Worm (Caenorhabditis elegans) whole organism, L2 larva: ENCODE results near the gene str-144.

Experiments used
- C34F6.9 ChIP-seq: fragments of 150-350 bp; optimal IDR thresholded peaks from 2 replicates; lab custom pipeline; 2014; ENCODE audit warnings: missing biosample characterization, missing genetic modification characterization
- R02D3.7 ChIP-seq: fragments of 150-350 bp; optimal IDR thresholded peaks from 2 replicates; lab custom pipeline; 2014; ENCODE audit warnings: missing biosample characterization, missing genetic modification characterization
- Y55F3AM.14 ChIP-seq: fragments of 200-800 bp; sonication (Bioruptor generic); optimal IDR thresholded peaks from 2 replicates; lab custom pipeline; 2018; ENCODE audit warnings: mild to moderate bottlenecking, missing genetic modification characterization, missing compliant biosample characterization
- ZK546.5 ChIP-seq: sonication (generic microtip); optimal IDR thresholded peaks from 2 replicates; lab custom pipeline; 2017; ENCODE audit warnings: missing biosample characterization, missing genetic modification characterization
- alr-1 ChIP-seq: fragments of 150-350 bp; optimal IDR thresholded peaks from 2 replicates; lab custom pipeline; 2014; ENCODE audit warnings: missing biosample characterization, missing genetic modification characterization
- blmp-1 ChIP-seq: sonication (generic microtip); optimal IDR thresholded peaks from 2 replicates; lab custom pipeline; 2017; ENCODE audit warnings: missing genetic modification characterization, mild to moderate bottlenecking, missing compliant biosample characterization, antibody characterized with exemption, moderate library complexity; ENCODE audit not compliant: insufficient read depth
- crh-2 ChIP-seq: sonication (generic microtip); optimal IDR thresholded peaks from 2 replicates; lab custom pipeline; 2017; ENCODE audit warnings: missing biosample characterization, missing genetic modification characterization
- dmd-4 ChIP-seq: sonication (generic microtip); optimal IDR thresholded peaks from 2 replicates; lab custom pipeline; 2017; ENCODE audit warnings: missing biosample characterization, missing genetic modification characterization
- egl-27 ChIP-seq: sonication (generic microtip); optimal IDR thresholded peaks from 3 replicates; lab custom pipeline; 2017; ENCODE audit warnings: missing biosample characterization, missing genetic modification reagents, missing genetic modification characterization
- elt-1 ChIP-seq: fragments of 150-350 bp; optimal IDR thresholded peaks from 2 replicates; lab custom pipeline; 2014; ENCODE audit warnings: missing biosample characterization, missing genetic modification characterization
- elt-3 ChIP-seq: sonication (generic microtip); optimal IDR thresholded peaks from 2 replicates; lab custom pipeline; 2017; ENCODE audit warnings: missing biosample characterization, missing genetic modification characterization
- fos-1 ChIP-seq: fragments of 150-350 bp; optimal IDR thresholded peaks from 2 replicates; lab custom pipeline; 2014; ENCODE audit warnings: missing biosample characterization, missing genetic modification characterization
- gmeb-1 ChIP-seq: fragments of 150-350 bp; optimal IDR thresholded peaks from 2 replicates; lab custom pipeline; 2014; ENCODE audit warnings: missing biosample characterization, missing genetic modification characterization
- lin-11 ChIP-seq: fragments of 150-350 bp; sonication (generic microtip); optimal IDR thresholded peaks from 2 replicates; lab custom pipeline; 2014; ENCODE audit warnings: missing biosample characterization, missing genetic modification characterization, inconsistent platforms, mixed read lengths
- lin-13 ChIP-seq: fragments of 150-350 bp; optimal IDR thresholded peaks from 2 replicates; lab custom pipeline; 2014; ENCODE audit warnings: missing biosample characterization, missing genetic modification reagents, missing genetic modification characterization
- lin-39 ChIP-seq: fragments of 150-350 bp; optimal IDR thresholded peaks from 2 replicates; lab custom pipeline; 2014; ENCODE audit warnings: missing biosample characterization, missing genetic modification reagents, missing genetic modification characterization
- lsy-2 ChIP-seq, 2 experiments: fragments of 150-350 bp in 1 of 2; sonication (generic microtip) in 1 of 2; optimal IDR thresholded peaks; 2 replicates each; lab custom pipeline; 2014 to 2017; ENCODE audit warnings: missing biosample characterization in 2 of 2, missing genetic modification characterization in 2 of 2
- mab-5 ChIP-seq: fragments of 150-350 bp; optimal IDR thresholded peaks from 2 replicates; lab custom pipeline; 2014; ENCODE audit warnings: missing biosample characterization, missing genetic modification characterization
- mbf-1 ChIP-seq: sonication (generic microtip); optimal IDR thresholded peaks from 2 replicates; lab custom pipeline; 2017; ENCODE audit warnings: missing biosample characterization, missing genetic modification characterization
- mdl-1 ChIP-seq, 2 experiments: fragments of 150-350 bp in 1 of 2; sonication (generic microtip) in 1 of 2; optimal IDR thresholded peaks; 2 replicates each; lab custom pipeline; 2017; ENCODE audit warnings: missing biosample characterization in 2 of 2, missing genetic modification characterization in 2 of 2
- nhr-21 ChIP-seq: fragments of 150-350 bp; optimal IDR thresholded peaks from 2 replicates; lab custom pipeline; 2014; ENCODE audit warnings: missing biosample characterization, missing genetic modification characterization
- nhr-237 ChIP-seq: fragments of 150-350 bp; optimal IDR thresholded peaks from 2 replicates; lab custom pipeline; 2014; ENCODE audit warnings: missing biosample characterization, missing genetic modification characterization
- nhr-25 ChIP-seq: fragments of 150-350 bp; sonication (generic microtip); optimal IDR thresholded peaks from 3 replicates; lab custom pipeline; 2014; ENCODE audit warnings: missing biosample characterization, missing genetic modification characterization
- nhr-6 ChIP-seq: fragments of 150-350 bp; optimal IDR thresholded peaks from 2 replicates; lab custom pipeline; 2014; ENCODE audit warnings: missing biosample characterization, missing genetic modification characterization
- nhr-77 ChIP-seq: fragments of 150-350 bp; optimal IDR thresholded peaks from 2 replicates; lab custom pipeline; 2014; ENCODE audit warnings: missing biosample characterization, missing genetic modification characterization
- peb-1 ChIP-seq: fragments of 150-350 bp; optimal IDR thresholded peaks from 2 replicates; lab custom pipeline; 2014; ENCODE audit warnings: missing biosample characterization, missing genetic modification characterization
- sem-4 ChIP-seq: fragments of 150-350 bp; optimal IDR thresholded peaks from 2 replicates; lab custom pipeline; 2014; ENCODE audit warnings: missing biosample characterization, missing genetic modification reagents, missing genetic modification characterization
- sma-3 ChIP-seq: sonication (generic microtip); optimal IDR thresholded peaks from 2 replicates; lab custom pipeline; 2016; ENCODE audit warnings: missing genetic modification reagents, missing genetic modification characterization, missing compliant biosample characterization
- sma-9 ChIP-seq, 2 experiments: fragments of 150-350 bp in 1 of 2; sonication (generic microtip) in 1 of 2; optimal IDR thresholded peaks; 2 replicates each; lab custom pipeline; 2014 to 2016; ENCODE audit warnings: missing genetic modification characterization in 2 of 2, mild to moderate bottlenecking in 1 of 2, missing biosample characterization in 1 of 2, missing compliant biosample characterization in 1 of 2, missing genetic modification reagents in 1 of 2, moderate library complexity in 1 of 2
- snpc-4 ChIP-seq: fragments of 150-350 bp; optimal IDR thresholded peaks from 2 replicates; lab custom pipeline; 2014; ENCODE audit warnings: missing biosample characterization, missing genetic modification characterization
- unc-55 ChIP-seq: fragments of 150-350 bp; sonication (generic microtip); optimal IDR thresholded peaks from 3 replicates; lab custom pipeline; 2014; ENCODE audit warnings: missing biosample characterization, missing genetic modification reagents, missing genetic modification characterization
- unc-62 ChIP-seq: fragments of 150-350 bp; optimal IDR thresholded peaks from 2 replicates; lab custom pipeline; 2014; ENCODE audit warnings: missing biosample characterization, missing genetic modification reagents, missing genetic modification characterization
- zag-1 ChIP-seq: fragments of 150-350 bp; optimal IDR thresholded peaks from 2 replicates; lab custom pipeline; 2014; ENCODE audit warnings: missing biosample characterization, missing genetic modification characterization
- ztf-1 ChIP-seq: fragments of 200-800 bp; sonication (Bioruptor generic); conservative IDR thresholded peaks from 2 replicates; pipeline ENCODE4 v1.3.6; 2022; ENCODE audit warnings: missing genetic modification characterization, missing compliant biosample characterization
- ztf-11 ChIP-seq: sonication (generic microtip); optimal IDR thresholded peaks from 2 replicates; lab custom pipeline; 2017; ENCODE audit warnings: missing biosample characterization, missing genetic modification characterization
- ztf-4 ChIP-seq: fragments of 150-350 bp; optimal IDR thresholded peaks from 2 replicates; lab custom pipeline; 2014; ENCODE audit warnings: missing biosample characterization, missing genetic modification characterization

str-144 gene

DNA sequence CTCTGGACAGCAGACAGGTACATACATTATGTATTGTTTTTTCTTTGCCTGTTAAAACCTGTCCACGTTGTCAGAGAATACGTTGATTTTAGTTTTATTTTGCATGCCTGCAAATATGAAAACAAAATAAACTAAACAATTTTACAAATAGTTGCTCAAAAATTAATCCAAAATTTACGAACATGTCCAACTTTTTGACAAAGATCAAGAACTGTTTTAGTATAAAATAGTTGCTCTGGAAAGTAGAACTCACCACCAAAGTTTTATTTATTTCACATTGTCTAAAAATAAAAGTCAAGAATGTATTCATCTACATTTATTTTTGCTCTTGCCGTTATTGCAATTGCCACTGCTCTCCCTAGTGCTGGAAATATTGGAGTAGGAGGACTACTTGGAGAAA, 32.5 kb upstream of the str-144 start, which contains the start of gene srlf-16:
Gene srlf-16, plus strand, starts transcription at position 301 of the 400 bp plus-strand sequence.
- TF ChIP-seq C34F6.9 (tag; lab: Kevin White, UChicago), result no peak
- TF ChIP-seq sma-3 (GFP tag; lab: Kevin White, UChicago), result no peak
- no peak for TF ChIP-seq R02D3.7
- no peak for TF ChIP-seq ztf-11 (tag; lab: Kevin White, UChicago)
- no peak for TF ChIP-seq fos-1
- TF ChIP-seq nhr-21 (tag; lab: Kevin White, UChicago), result no peak
- no peak for TF ChIP-seq alr-1 (tag; lab: Kevin White, UChicago)
- no peak for TF ChIP-seq sem-4
- no peak for TF ChIP-seq lsy-2 (tag; optimal IDR thresholded peaks at IDR 0.05; lab: Kevin White, UChicago)
- TF ChIP-seq elt-1 (tag; lab: Kevin White, UChicago), result no peak
- no peak for TF ChIP-seq lin-11
- no peak for TF ChIP-seq nhr-25 (tag; lab: Kevin White, UChicago)
- no peak for TF ChIP-seq ztf-4 (tag; lab: Kevin White, UChicago)

- TF ChIP-seq gmeb-1 (tag; lab: Kevin White, UChicago) (no peak), peb-1 (tag; lab: Kevin White, UChicago) (no peak), Y55F3AM.14 (GFP tag; lab: Kevin White, UChicago) (no peak), ZK546.5 (no peak), unc-62 (GFP tag; lab: Kevin White, UChicago) (no peak), sma-9 (GFP tag; optimal IDR thresholded peaks at IDR 0.05; lab: Kevin White, UChicago) (no peak), sma-9 (tag; optimal IDR thresholded peaks at IDR 0.05; lab: Kevin White, UChicago) (no peak), zag-1 (tag; lab: Kevin White, UChicago) (no peak), mbf-1 (tag; lab: Kevin White, UChicago) (no peak), dmd-4 (no peak), elt-3 (tag; lab: Kevin White, UChicago) (no peak), nhr-21 (tag; lab: Kevin White, UChicago) (no peak), nhr-6 (no peak), mab-5 (no peak), nhr-237 (tag; lab: Kevin White, UChicago) (no peak)
Observed at ce11 chrV:8102960-8103359, 31.0 kb upstream of the str-144 start, which contains the start of gene str-90. str-90 (plus strand) TSS chrV:8103260.

- TF ChIP-seq ztf-11 (tag; lab: Kevin White, UChicago), result no peak
- TF ChIP-seq ztf-4 (tag; lab: Kevin White, UChicago), result no peak
- no peak for TF ChIP-seq egl-27
- no peak for TF ChIP-seq snpc-4
- TF ChIP-seq lin-13 (GFP tag; lab: Kevin White, UChicago), result no peak
- TF ChIP-seq nhr-77 (tag; lab: Kevin White, UChicago), result no peak
- no peak for TF ChIP-seq unc-55
- TF ChIP-seq alr-1 (tag; lab: Kevin White, UChicago), result no peak
- no peak for TF ChIP-seq nhr-25 (tag; lab: Kevin White, UChicago)
- TF ChIP-seq nhr-237 (tag; lab: Kevin White, UChicago), result no peak
- TF ChIP-seq elt-3 (tag; lab: Kevin White, UChicago), result no peak
- no peak for TF ChIP-seq sma-9 (GFP tag; optimal IDR thresholded peaks at IDR 0.05; lab: Kevin White, UChicago)
- no peak for TF ChIP-seq sma-9 (tag; optimal IDR thresholded peaks at IDR 0.05; lab: Kevin White, UChicago)
- no peak for TF ChIP-seq nhr-6
- TF ChIP-seq R02D3.7, result no peak
- no peak for TF ChIP-seq zag-1 (tag; lab: Kevin White, UChicago)
- TF ChIP-seq ztf-1 (GFP tag; lab: Robert Waterston, UW), result no peak
- no peak for TF ChIP-seq Y55F3AM.14 (GFP tag; lab: Kevin White, UChicago)
- TF ChIP-seq mdl-1 (tag; optimal IDR thresholded peaks at IDR 0.05; lab: Kevin White, UChicago), result no peak
- no peak for TF ChIP-seq sma-3 (GFP tag; lab: Kevin White, UChicago)
Observed at ce11 chrV:8099306-8099705, 27.4 kb upstream of the str-144 start, which contains the start of gene sdz-23. sdz-23 (plus strand) TSS chrV:8099606.

ce11 chrV:8098239-8098638, 26.3 kb upstream of the str-144 start, which contains the start of gene str-145:
str-145 (minus strand) TSS chrV:8098339.
- no peak for TF ChIP-seq crh-2 (tag; lab: Kevin White, UChicago)
- no peak for TF ChIP-seq alr-1 (tag; lab: Kevin White, UChicago)

DNA sequence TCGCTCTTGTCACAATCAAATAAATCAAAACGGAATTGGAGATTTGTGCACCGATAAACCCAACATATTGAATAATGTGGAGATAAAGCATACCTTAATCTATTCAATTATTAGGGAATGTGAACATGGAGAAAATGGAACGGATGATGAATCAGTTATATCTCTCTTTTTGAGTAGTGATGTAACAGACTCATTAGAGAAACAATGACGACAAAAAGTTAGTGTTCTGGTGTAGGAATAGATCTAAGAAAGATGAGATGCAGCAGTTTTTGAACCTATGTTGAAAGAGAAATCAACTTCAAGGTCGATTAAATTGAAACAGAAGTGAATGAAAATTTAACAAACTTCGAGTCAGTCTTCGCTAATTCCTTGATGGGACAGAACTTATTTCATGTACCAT, 23.4 kb upstream of the str-144 start, which contains the start of gene str-146:
Gene str-146, minus strand, starts transcription at position 101 of the 400 bp plus-strand sequence.
- TF ChIP-seq sma-9 (GFP tag; optimal IDR thresholded peaks at IDR 0.05; lab: Kevin White, UChicago), result no peak
- no peak for TF ChIP-seq sma-9 (tag; optimal IDR thresholded peaks at IDR 0.05; lab: Kevin White, UChicago)
- TF ChIP-seq ztf-1 (GFP tag; lab: Robert Waterston, UW), result no peak
- no peak for TF ChIP-seq lin-39 (tag; lab: Kevin White, UChicago)
- no peak for TF ChIP-seq blmp-1 (tag; lab: Kevin White, UChicago)
